Worm (Caenorhabditis elegans) whole organism, L4 larva: ENCODE measurements around the gene skpo-3.

Experiments used
- R02D3.7 ChIP-seq: fragments of 150-350 bp; sonication (generic microtip); optimal IDR thresholded peaks from 3 replicates; lab custom pipeline; 2014; ENCODE audit warnings: missing biosample characterization, missing genetic modification characterization
- T26A8.4 ChIP-seq: fragments of 200-800 bp; sonication (Bioruptor generic); IDR thresholded peaks from 2 replicates; pipeline ENCODE4 v1.3.6; 2022; ENCODE audit warnings: missing genetic modification characterization, missing compliant biosample characterization
- ZK546.5 ChIP-seq, 2 experiments: sonication (generic microtip); optimal IDR thresholded peaks; 2 replicates each; lab custom pipeline; 2017; ENCODE audit warnings: missing biosample characterization in 2 of 2, missing genetic modification characterization in 2 of 2
- ces-1 ChIP-seq: fragments of 150-350 bp; sonication (generic microtip); optimal IDR thresholded peaks from 4 replicates; lab custom pipeline; 2014; ENCODE audit warnings: missing biosample characterization, missing genetic modification reagents, missing genetic modification characterization
- daf-16 ChIP-seq, 3 experiments: sonication (generic microtip); optimal IDR thresholded peaks; 2 replicates each; lab custom pipeline; 2016 to 2017; ENCODE audit warnings: missing genetic modification characterization in 3 of 3, missing genetic modification reagents in 3 of 3, mild to moderate bottlenecking in 2 of 3, missing compliant biosample characterization in 2 of 3, missing biosample characterization in 1 of 3, moderate library complexity in 1 of 3
- dmd-6 ChIP-seq: fragments of 200-800 bp; sonication (Bioruptor generic); IDR thresholded peaks from 2 replicates; pipeline ENCODE4 v1.3.6; 2022; ENCODE audit warnings: missing genetic modification reagents, missing genetic modification characterization, missing compliant biosample characterization
- hif-1 ChIP-seq, 2 experiments: sonication (generic microtip); optimal IDR thresholded peaks; 2 replicates each; lab custom pipeline; 2016 to 2017; ENCODE audit warnings: missing compliant biosample characterization in 2 of 2, missing genetic modification characterization in 2 of 2, missing genetic modification reagents in 2 of 2, missing genotype in 2 of 2, mild to moderate bottlenecking in 1 of 2
- lin-13 ChIP-seq: fragments of 150-350 bp; optimal IDR thresholded peaks from 2 replicates; lab custom pipeline; 2014; ENCODE audit warnings: missing biosample characterization, missing genetic modification reagents, missing genetic modification characterization
- mdt-29 ChIP-seq: fragments of 200-800 bp; sonication (Bioruptor generic); IDR thresholded peaks from 2 replicates; pipeline ENCODE4 v1.3.6; 2022; ENCODE audit warnings: missing genetic modification reagents, missing genetic modification characterization, missing compliant biosample characterization
- nhr-10 ChIP-seq: fragments of 150-350 bp; optimal IDR thresholded peaks from 2 replicates; lab custom pipeline; 2014; ENCODE audit warnings: missing biosample characterization, missing genetic modification characterization
- nhr-11 ChIP-seq: fragments of 150-350 bp; optimal IDR thresholded peaks from 2 replicates; lab custom pipeline; 2014; ENCODE audit warnings: missing biosample characterization, missing genetic modification characterization
- nhr-28 ChIP-seq: fragments of 150-350 bp; optimal IDR thresholded peaks from 2 replicates; lab custom pipeline; 2014; ENCODE audit warnings: missing biosample characterization, missing genetic modification characterization
- snpc-4 ChIP-seq: fragments of 150-350 bp; optimal IDR thresholded peaks from 2 replicates; lab custom pipeline; 2014; ENCODE audit warnings: missing biosample characterization, missing genetic modification characterization
- zag-1 ChIP-seq: fragments of 150-350 bp; optimal IDR thresholded peaks from 2 replicates; lab custom pipeline; 2014; ENCODE audit warnings: missing biosample characterization, missing genetic modification characterization

ce11 chrII:7255614-7256162 is 10.0 kb downstream of the skpo-3 start, which contains the start of gene F32A5.8:
- TF ChIP-seq R02D3.7 (no peak), daf-16 (GFP tag; optimal IDR thresholded peaks at IDR 0.05; lab: Kevin White, UChicago) (no peak), daf-16 (tag; optimal IDR thresholded peaks at IDR 0.05; lab: Kevin White, UChicago) (peak; percentile 88), T26A8.4 (no peak), mdt-29 (GFP tag; lab: Robert Waterston, UW) (no peak), zag-1 (tag; lab: Kevin White, UChicago) (no peak), snpc-4 (tag; lab: Kevin White, UChicago) (no peak), nhr-10 (tag; lab: Kevin White, UChicago) (no peak), dmd-6 (GFP tag; lab: Robert Waterston, UW) (peak; percentile 72), ces-1 (GFP tag; lab: Kevin White, UChicago) (no peak), nhr-28 (peak; percentile 84), lin-13 (GFP tag; lab: Kevin White, UChicago) (no peak), hif-1 (tag; optimal IDR thresholded peaks at IDR 0.05; lab: Kevin White, UChicago) (no peak), nhr-11 (tag; lab: Kevin White, UChicago) (no peak), ZK546.5 (tag; optimal IDR thresholded peaks at IDR 0.05; lab: Kevin White, UChicago) (no peak)
